Fruit fly (Drosophila melanogaster) whole organism, embryonic: ENCODE measurements around the gene CG14507.

Source experiments
- Aef1 ChIP-seq: fragments of 200-800 bp; sonication (Bioruptor generic); IDR thresholded peaks from 3 replicates; pipeline ENCODE4 v1.3.6; 2022; ENCODE audit warnings: missing biosample characterization, missing genetic modification characterization
- B-H2 ChIP-seq: fragments of 200-800 bp; sonication (Bioruptor generic); optimal IDR thresholded peaks from 2 replicates; lab custom pipeline; 2018; ENCODE audit warnings: missing biosample characterization, mild to moderate bottlenecking, missing genetic modification characterization
- Bgb ChIP-seq: fragments of 200-800 bp; sonication (Bioruptor generic); IDR thresholded peaks from 2 replicates; pipeline ENCODE4 v1.3.6; 2022; ENCODE audit warnings: missing biosample characterization, missing genetic modification characterization; ENCODE audit not compliant: partially characterized antibody
- Bteb2 ChIP-seq: fragments of 200-800 bp; sonication (Bioruptor generic); optimal IDR thresholded peaks from 2 replicates; lab custom pipeline; 2016; ENCODE audit warnings: missing biosample characterization, missing genetic modification characterization
- CG11398 ChIP-seq: fragments of 200-800 bp; sonication (Bioruptor generic); optimal IDR thresholded peaks from 2 replicates; lab custom pipeline; 2016; ENCODE audit warnings: missing biosample characterization, missing genetic modification characterization
- CG12104 ChIP-seq: fragments of 200-800 bp; sonication (Bioruptor generic); optimal IDR thresholded peaks from 3 replicates; lab custom pipeline; 2016; ENCODE audit warnings: missing biosample characterization, missing genetic modification characterization
- CG12744 ChIP-seq: fragments of 200-800 bp; sonication (Bioruptor generic); optimal IDR thresholded peaks from 2 replicates; lab custom pipeline; 2016; ENCODE audit warnings: missing biosample characterization, missing genetic modification characterization
- CG13424 ChIP-seq: fragments of 200-800 bp; sonication (Bioruptor generic); optimal IDR thresholded peaks from 2 replicates; lab custom pipeline; 2019; ENCODE audit warnings: missing biosample characterization, mild to moderate bottlenecking, missing genetic modification characterization, moderate library complexity
- CG15011 ChIP-seq: fragments of 200-800 bp; sonication (Bioruptor generic); optimal IDR thresholded peaks from 3 replicates; lab custom pipeline; 2018; ENCODE audit warnings: missing biosample characterization, mild to moderate bottlenecking, missing genetic modification characterization
- CG1603 ChIP-seq: fragments of 200-800 bp; sonication (Bioruptor generic); optimal IDR thresholded peaks from 2 replicates; lab custom pipeline; 2019; ENCODE audit warnings: missing biosample characterization, mild to moderate bottlenecking, missing genetic modification characterization, moderate library complexity
- CG16779 ChIP-seq: fragments of 200-800 bp; sonication (Bioruptor generic); IDR thresholded peaks from 2 replicates; pipeline ENCODE4 v1.3.6; 2022; ENCODE audit warnings: missing biosample characterization, missing genetic modification characterization
- CG17359 ChIP-seq: fragments of 200-800 bp; sonication (Bioruptor generic); optimal IDR thresholded peaks from 3 replicates; lab custom pipeline; 2018; ENCODE audit warnings: missing biosample characterization, mild to moderate bottlenecking, missing genetic modification characterization, moderate library complexity
- CG2199 ChIP-seq: fragments of 200-800 bp; sonication (Bioruptor generic); IDR thresholded peaks from 3 replicates; pipeline ENCODE4 v1.3.6; 2022; ENCODE audit warnings: missing biosample characterization, missing genetic modification characterization
- CG2875 ChIP-seq: fragments of 200-800 bp; sonication (Bioruptor generic); optimal IDR thresholded peaks from 2 replicates; lab custom pipeline; 2017; ENCODE audit warnings: missing biosample characterization, mild to moderate bottlenecking, missing genetic modification characterization, missing genetic modification reagents
- CG2889 ChIP-seq: fragments of 200-800 bp; sonication (Bioruptor generic); IDR thresholded peaks from 3 replicates; pipeline ENCODE4 v1.3.6; 2022; ENCODE audit warnings: missing biosample characterization, missing genetic modification characterization
- CG3163 ChIP-seq: fragments of 200-800 bp; sonication (Bioruptor generic); optimal IDR thresholded peaks from 3 replicates; lab custom pipeline; 2016; ENCODE audit warnings: missing biosample characterization, missing genetic modification characterization
- CG4328 ChIP-seq: fragments of 200-800 bp; sonication (Bioruptor generic); optimal IDR thresholded peaks from 3 replicates; lab custom pipeline; 2017; ENCODE audit warnings: missing biosample characterization, missing genetic modification reagents, missing genetic modification characterization
- CG4424 ChIP-seq: fragments of 200-800 bp; sonication (Bioruptor generic); optimal IDR thresholded peaks from 3 replicates; lab custom pipeline; 2016; ENCODE audit warnings: missing biosample characterization, missing genetic modification characterization
- CG4820 ChIP-seq: fragments of 200-800 bp; sonication (Bioruptor generic); optimal IDR thresholded peaks from 3 replicates; lab custom pipeline; 2016; ENCODE audit warnings: missing biosample characterization, missing genetic modification characterization
- CG7963 ChIP-seq: fragments of 200-800 bp; sonication (Bioruptor generic); IDR thresholded peaks from 3 replicates; pipeline ENCODE4 v1.3.6; 2022; ENCODE audit warnings: missing biosample characterization, missing genetic modification characterization; ENCODE audit not compliant: partially characterized antibody
- CG8924 ChIP-seq: fragments of 200-800 bp; optimal IDR thresholded peaks from 3 replicates; lab custom pipeline; 2019; ENCODE audit warnings: missing biosample characterization, mild to moderate bottlenecking, missing genetic modification characterization, moderate library complexity
- CG8944 ChIP-seq: fragments of 200-800 bp; sonication (Bioruptor generic); optimal IDR thresholded peaks from 3 replicates; lab custom pipeline; 2016; ENCODE audit warnings: missing biosample characterization, missing genetic modification characterization
- CG9797 ChIP-seq: fragments of 200-800 bp; sonication (Bioruptor generic); optimal IDR thresholded peaks from 3 replicates; lab custom pipeline; 2018; ENCODE audit warnings: missing biosample characterization, mild to moderate bottlenecking, missing genetic modification characterization
- CrebB ChIP-seq: fragments of 200-800 bp; sonication (Bioruptor generic); optimal IDR thresholded peaks from 3 replicates; lab custom pipeline; 2018; ENCODE audit warnings: missing biosample characterization, mild to moderate bottlenecking, missing genetic modification characterization
- D ChIP-seq, 2 experiments: fragments of 200-800 bp in 1 of 2; fragments of >200 bp in 1 of 2; sonication (Bioruptor generic) in 1 of 2; optimal IDR thresholded peaks; 2 replicates in 1 of 2; 3 replicates in 1 of 2; lab custom pipeline; 2017; ENCODE audit warnings: mild to moderate bottlenecking in 1 of 2, missing biosample characterization in 1 of 2, missing genetic modification characterization in 1 of 2, missing genetic modification reagents in 1 of 2
- Dp ChIP-seq: fragments of 200-800 bp; sonication (Bioruptor generic); optimal IDR thresholded peaks from 2 replicates; lab custom pipeline; 2018; ENCODE audit warnings: missing biosample characterization, mild to moderate bottlenecking, missing genetic modification characterization, moderate library complexity
- E2f1 ChIP-seq: fragments of 200-800 bp; sonication (Bioruptor generic); IDR thresholded peaks from 2 replicates; pipeline ENCODE4 v1.3.6; 2022; ENCODE audit warnings: missing biosample characterization, missing genetic modification characterization
- HLHmδ ChIP-seq: fragments of 200-800 bp; sonication (Bioruptor generic); optimal IDR thresholded peaks from 2 replicates; lab custom pipeline; 2018; ENCODE audit warnings: missing biosample characterization, mild to moderate bottlenecking, missing genetic modification characterization, moderate library complexity
- Kr ChIP-seq: fragments of 200-800 bp; sonication (Bioruptor generic); optimal IDR thresholded peaks from 2 replicates; lab custom pipeline; 2017; ENCODE audit warnings: missing biosample characterization, mild to moderate bottlenecking, missing genetic modification characterization
- MESR4 ChIP-seq: fragments of 200-800 bp; sonication (Bioruptor generic); optimal IDR thresholded peaks from 2 replicates; lab custom pipeline; 2018; ENCODE audit warnings: missing biosample characterization, mild to moderate bottlenecking, missing genetic modification characterization, moderate library complexity
- Oaz ChIP-seq: fragments of 200-800 bp; sonication (Bioruptor generic); IDR thresholded peaks from 2 replicates; pipeline ENCODE4 v1.3.6; 2022; ENCODE audit warnings: missing biosample characterization, missing genetic modification characterization
- Opbp ChIP-seq: fragments of 200-800 bp; sonication (Bioruptor generic); IDR thresholded peaks from 3 replicates; pipeline ENCODE4 v1.3.6; 2022; ENCODE audit warnings: missing biosample characterization, missing genetic modification characterization; ENCODE audit not compliant: partially characterized antibody
- ac ChIP-seq: fragments of 200-800 bp; sonication (Bioruptor generic); optimal IDR thresholded peaks from 3 replicates; lab custom pipeline; 2017; ENCODE audit warnings: missing biosample characterization, mild to moderate bottlenecking, missing genetic modification characterization
- az2 ChIP-seq: fragments of 200-800 bp; sonication (Bioruptor generic); optimal IDR thresholded peaks from 3 replicates; lab custom pipeline; 2016; ENCODE audit warnings: missing biosample characterization, missing genetic modification characterization
- br ChIP-seq: fragments of >200 bp; optimal IDR thresholded peaks from 2 replicates; lab custom pipeline; 2017
- croc ChIP-seq: fragments of 200-800 bp; sonication (Bioruptor generic); conservative IDR thresholded peaks from 3 replicates; pipeline ENCODE4 v1.3.6; 2022; ENCODE audit warnings: missing biosample characterization, missing genetic modification characterization
- cwo ChIP-seq: fragments of 200-800 bp; sonication (Bioruptor generic); optimal IDR thresholded peaks from 3 replicates; lab custom pipeline; 2017; ENCODE audit warnings: missing biosample characterization, missing genetic modification characterization, mild to moderate bottlenecking, moderate library complexity, missing genetic modification reagents
- dati ChIP-seq: fragments of 200-800 bp; sonication (Bioruptor generic); IDR thresholded peaks from 2 replicates; pipeline ENCODE4 v1.3.6; 2022; ENCODE audit warnings: missing biosample characterization, missing genetic modification characterization
- dm ChIP-seq: fragments of 200-800 bp; sonication (Bioruptor generic); optimal IDR thresholded peaks from 3 replicates; lab custom pipeline; 2016; ENCODE audit warnings: missing biosample characterization, missing genetic modification characterization
- eve ChIP-seq, 2 experiments: fragments of >200 bp; optimal IDR thresholded peaks; 2 replicates each; lab custom pipeline; 2017; ENCODE audit warnings: missing biosample characterization in 2 of 2, missing genetic modification characterization in 2 of 2
- gfzf ChIP-seq: fragments of 200-800 bp; sonication (Bioruptor generic); optimal IDR thresholded peaks from 2 replicates; lab custom pipeline; 2016; ENCODE audit warnings: missing biosample characterization, mild to moderate bottlenecking, missing genetic modification characterization, moderate library complexity
- ham ChIP-seq: fragments of 200-800 bp; sonication (Bioruptor generic); IDR thresholded peaks from 2 replicates; pipeline ENCODE4 v1.3.6; 2022; ENCODE audit warnings: missing biosample characterization, missing genetic modification characterization
- ind ChIP-seq: fragments of 200-800 bp; sonication (Bioruptor generic); optimal IDR thresholded peaks from 3 replicates; lab custom pipeline; 2016; ENCODE audit warnings: missing biosample characterization, missing genetic modification characterization
- maf-S ChIP-seq: fragments of 200-800 bp; sonication (Bioruptor generic); optimal IDR thresholded peaks from 2 replicates; lab custom pipeline; 2016; ENCODE audit warnings: missing biosample characterization, missing genetic modification characterization
- pros ChIP-seq: fragments of 200-800 bp; sonication (Bioruptor generic); optimal IDR thresholded peaks from 3 replicates; lab custom pipeline; 2019; ENCODE audit warnings: missing biosample characterization, mild to moderate bottlenecking, missing genetic modification characterization, moderate library complexity
- sisA ChIP-seq: fragments of 200-800 bp; sonication (Bioruptor generic); IDR thresholded peaks from 2 replicates; pipeline ENCODE4 v1.3.6; 2022; ENCODE audit warnings: missing biosample characterization, missing genetic modification characterization
- sob ChIP-seq: fragments of 200-800 bp; sonication (Bioruptor generic); IDR thresholded peaks from 2 replicates; pipeline ENCODE4 v1.3.6; 2022; ENCODE audit warnings: missing biosample characterization, missing genetic modification characterization
- stwl ChIP-seq: fragments of 200-800 bp; sonication (Bioruptor generic); optimal IDR thresholded peaks from 3 replicates; lab custom pipeline; 2018; ENCODE audit warnings: missing biosample characterization, mild to moderate bottlenecking, missing genetic modification characterization, moderate library complexity
- tx ChIP-seq: fragments of 200-800 bp; sonication (Bioruptor generic); optimal IDR thresholded peaks from 2 replicates; lab custom pipeline; 2016; ENCODE audit warnings: missing biosample characterization, missing genetic modification characterization
- usp ChIP-seq: fragments of >200 bp; optimal IDR thresholded peaks from 2 replicates; lab custom pipeline; 2017; ENCODE audit warnings: missing biosample characterization, missing genetic modification characterization
- wek ChIP-seq: fragments of 200-800 bp; sonication (Bioruptor generic); optimal IDR thresholded peaks from 3 replicates; lab custom pipeline; 2018; ENCODE audit warnings: missing biosample characterization, mild to moderate bottlenecking, missing genetic modification characterization, moderate library complexity

The CG14507 gene

DNA sequence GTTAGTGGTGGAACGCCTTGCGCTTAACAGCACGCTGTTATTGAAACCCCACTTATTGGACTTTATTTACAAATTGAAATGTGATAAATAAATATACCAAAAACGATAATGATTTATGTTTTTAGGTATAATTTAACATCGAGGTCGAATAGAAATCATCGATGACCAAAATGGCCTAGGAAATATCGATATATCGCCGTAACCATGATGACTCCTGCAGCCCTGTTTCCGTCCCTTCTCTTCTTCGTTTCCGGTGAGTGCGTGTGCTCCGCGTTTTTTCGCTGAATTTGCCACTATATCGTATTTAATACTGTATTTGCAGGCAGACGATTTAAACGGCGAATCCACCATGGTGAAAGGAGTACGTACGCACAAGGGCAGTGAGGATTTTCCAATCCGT, 7.6 kb downstream of the CG14507 start, which contains the start of gene eEF1gamma (continued):
- TF ChIP-seq tx: peak; percentile 85
- TF ChIP-seq CG4424 (GFP tag; lab: Kevin White, UChicago): peak; percentile 94
- TF ChIP-seq ac: peak; percentile 92
- TF ChIP-seq D (optimal IDR thresholded peaks at IDR 0.05; lab: Kevin White, UChicago): no peak
- peak; percentile 95 for TF ChIP-seq D (GFP tag; optimal IDR thresholded peaks at IDR 0.05; lab: Kevin White, UChicago)
- TF ChIP-seq croc (GFP tag; lab: Robert Waterston, UW): peak; percentile 85
- peak; percentile 82 for TF ChIP-seq ind (GFP tag; lab: Kevin White, UChicago)
- TF ChIP-seq CG16779: peak; percentile 93
- peak; percentile 98 for TF ChIP-seq dm (GFP tag; lab: Kevin White, UChicago)
- TF ChIP-seq sob (GFP tag; lab: Robert Waterston, UW): peak; percentile 97
- peak; percentile 97 for TF ChIP-seq CG11398 (GFP tag; lab: Kevin White, UChicago)
- TF ChIP-seq maf-S (GFP tag; lab: Kevin White, UChicago): peak; percentile 93
- peak; percentile 99 for TF ChIP-seq HLHmδ (GFP tag; lab: Kevin White, UChicago)
- peak; percentile 97 for TF ChIP-seq CG4328
- TF ChIP-seq eve (GFP tag; optimal IDR thresholded peaks at IDR 0.05; lab: Kevin White, UChicago): no peak
- TF ChIP-seq pros (GFP tag; lab: Kevin White, UChicago): peak; percentile 50
- peak; percentile 95 for TF ChIP-seq CG1603 (tag; lab: Kevin White, UChicago)
- TF ChIP-seq CG2199 (GFP tag; lab: Robert Waterston, UW): peak; percentile 92
- TF ChIP-seq MESR4 (GFP tag; lab: Kevin White, UChicago): peak; percentile 97
- TF ChIP-seq sisA (GFP tag; lab: Robert Waterston, UW): peak; percentile 69
- peak; percentile 68 for TF ChIP-seq CG9797 (GFP tag; lab: Kevin White, UChicago)
- peak; percentile 94 for TF ChIP-seq dati
- TF ChIP-seq CG2875 (GFP tag; lab: Kevin White, UChicago): peak; percentile 95
- TF ChIP-seq CG13424 (tag; lab: Kevin White, UChicago): peak; percentile 83
- peak; percentile 96 for TF ChIP-seq B-H2 (GFP tag; lab: Kevin White, UChicago)
- peak; percentile 88 for TF ChIP-seq CG8924 (tag; lab: Kevin White, UChicago)
- TF ChIP-seq az2 (GFP tag; lab: Kevin White, UChicago): peak; percentile 84
- TF ChIP-seq gfzf (GFP tag; lab: Kevin White, UChicago): peak; percentile 38
- TF ChIP-seq Opbp (GFP tag; lab: Robert Waterston, UW): peak; percentile 94
- peak; percentile 94 for TF ChIP-seq Bgb (GFP tag; lab: Robert Waterston, UW)
- TF ChIP-seq CG2889 (GFP tag; lab: Robert Waterston, UW): peak; percentile 80
- TF ChIP-seq CG4820 (GFP tag; lab: Kevin White, UChicago): peak; percentile 88
- peak; percentile 90; the same call in 1 of the 2 replicates for TF ChIP-seq ham (GFP tag; lab: Robert Waterston, UW)
- TF ChIP-seq stwl: peak; percentile 91
- TF ChIP-seq cwo: peak; percentile 77
- TF ChIP-seq Oaz: peak; percentile 91
- peak; percentile 97 for TF ChIP-seq CG12104 (GFP tag; lab: Kevin White, UChicago)
- peak; percentile 87 for TF ChIP-seq CG8944 (GFP tag; lab: Kevin White, UChicago)
- TF ChIP-seq CG15011: peak; percentile 96
- TF ChIP-seq Bteb2 (GFP tag; lab: Kevin White, UChicago): peak; percentile 93
- TF ChIP-seq usp: no peak
- peak; percentile 96 for TF ChIP-seq CrebB
- TF ChIP-seq CG17359 (tag; lab: Kevin White, UChicago): peak; percentile 92
- peak; percentile 52 for TF ChIP-seq Dp (GFP tag; lab: Kevin White, UChicago)
- no peak for TF ChIP-seq br (lab: Kevin White, UChicago)
- peak; percentile 77 for TF ChIP-seq Kr (GFP tag; lab: Kevin White, UChicago)
- TF ChIP-seq CG3163 (GFP tag; lab: Kevin White, UChicago): peak; percentile 85
- TF ChIP-seq CG7963 (GFP tag; lab: Robert Waterston, UW): peak; percentile 91
- peak; percentile 95 for TF ChIP-seq CG12744 (GFP tag; lab: Kevin White, UChicago)
- peak; percentile 83 for TF ChIP-seq Aef1 (GFP tag; lab: Robert Waterston, UW)
- peak; percentile 95 for TF ChIP-seq wek
- peak; percentile 94 for TF ChIP-seq E2f1 (GFP tag; lab: Robert Waterston, UW)
